Fruit fly (Drosophila melanogaster): ENCODE data around the gene eIF2D.
A peak's percentile ranks its signal among the peaks of the same experiment; 100 is the strongest.

eIF2D gene

dm6 chr3R:29124128-29124527 lies 27.5 kb downstream of the eIF2D start (continued):
- TF ChIP-seq CG17802 (tag; optimal IDR thresholded peaks at IDR 0.05) (peak; percentile 50), sens-2 (GFP tag; IDR thresholded peaks at IDR 0.05) (peak; percentile 47; the same call in 1 of the 2 replicates), wdn (GFP tag; IDR thresholded peaks at IDR 0.05) (peak; percentile 72), dimm (GFP tag; IDR thresholded peaks at IDR 0.05) (0 out of 2 replicates have a peak, but pooled peaks have one; percentile 28), shn (GFP tag; optimal IDR thresholded peaks at IDR 0.05) (peak; percentile 32), CG5953 (GFP tag; IDR thresholded peaks at IDR 0.05) (peak; percentile 41; the same call in 1 of the 2 replicates), D19B (GFP tag; optimal IDR thresholded peaks at IDR 0.05) (peak; percentile 22), CG14860 (GFP tag; IDR thresholded peaks at IDR 0.05; ENCODE audit: partially characterized antibody) (no peak), danr (GFP tag; IDR thresholded peaks at IDR 0.05) (no peak; the same call in 1 of the 2 replicates), CG17328 (GFP tag; IDR thresholded peaks at IDR 0.05) (peak; percentile 73), CG15601 (tag; optimal IDR thresholded peaks at IDR 0.05) (peak; percentile 19), aop (GFP tag; IDR thresholded peaks at IDR 0.05) (no peak), chn (GFP tag; optimal IDR thresholded peaks at IDR 0.05) (peak; percentile 36), YL-1 (GFP tag; optimal IDR thresholded peaks at IDR 0.05) (no peak), CG30431 (GFP tag; optimal IDR thresholded peaks at IDR 0.05) (peak; percentile 58), zen2 (GFP tag; IDR thresholded peaks at IDR 0.05; ENCODE audit: partially characterized antibody) (no peak), ems (GFP tag; optimal IDR thresholded peaks at IDR 0.05) (peak; percentile 49), CG11398 (GFP tag; optimal IDR thresholded peaks at IDR 0.05) (peak; percentile 34), usp (GFP tag; optimal IDR thresholded peaks at IDR 0.05) (no peak), lbe (GFP tag; optimal IDR thresholded peaks at IDR 0.05) (peak; percentile 59), CG6654 (GFP tag; optimal IDR thresholded peaks at IDR 0.05) (no peak), CG18476 (GFP tag; optimal IDR thresholded peaks at IDR 0.05) (no peak), CG15514 (GFP tag; optimal IDR thresholded peaks at IDR 0.05) (peak; percentile 20), tin (GFP tag; optimal IDR thresholded peaks at IDR 0.05) (peak; percentile 32), fru (optimal IDR thresholded peaks at IDR 0.05) (no peak), cato (GFP tag; optimal IDR thresholded peaks at IDR 0.05; ENCODE audit: borderline replicate concordance) (peak; percentile 42), ara (GFP tag; IDR thresholded peaks at IDR 0.05) (peak; percentile 82), sim (GFP tag; IDR thresholded peaks at IDR 0.05) (no peak), sqz (GFP tag; optimal IDR thresholded peaks at IDR 0.05) (no peak), ro (GFP tag; IDR thresholded peaks at IDR 0.05) (no peak), CG13894 (tag; optimal IDR thresholded peaks at IDR 0.05) (no peak), CHES-1-like (GFP tag; optimal IDR thresholded peaks at IDR 0.05) (peak; percentile 68), CG34376 (GFP tag; optimal IDR thresholded peaks at IDR 0.05) (no peak), CG10462 (GFP tag; optimal IDR thresholded peaks at IDR 0.05) (peak; percentile 14), inv (GFP tag; IDR thresholded peaks at IDR 0.05; ENCODE audit: partially characterized antibody) (no peak), yki (optimal IDR thresholded peaks at IDR 0.05) (no peak), Fer3 (tag; optimal IDR thresholded peaks at IDR 0.05) (peak; percentile 69), Rx (GFP tag; IDR thresholded peaks at IDR 0.05) (peak; percentile 56), crol (GFP tag; IDR thresholded peaks at IDR 0.05) (no peak), Abd-B (GFP tag; optimal IDR thresholded peaks at IDR 0.05) (peak; percentile 53), toy (GFP tag; IDR thresholded peaks at IDR 0.05) (no peak), CG8944 (GFP tag; optimal IDR thresholded peaks at IDR 0.05) (no peak), Atf-2 (GFP tag; optimal IDR thresholded peaks at IDR 0.05) (peak; percentile 29), slou (GFP tag; optimal IDR thresholded peaks at IDR 0.05) (peak; percentile 24), otp (GFP tag; IDR thresholded peaks at IDR 0.05) (peak; percentile 61; the same call in 1 of the 3 replicates), CG31365 (tag; optimal IDR thresholded peaks at IDR 0.05) (peak; percentile 89), CG2116 (GFP tag; optimal IDR thresholded peaks at IDR 0.05) (no peak), CG10274 (GFP tag; optimal IDR thresholded peaks at IDR 0.05) (peak; percentile 10), Fer2 (tag; optimal IDR thresholded peaks at IDR 0.05) (no peak), Bteb2 (GFP tag; optimal IDR thresholded peaks at IDR 0.05) (no peak), fd64A (GFP tag; optimal IDR thresholded peaks at IDR 0.05) (no peak), CG9727 (GFP tag; optimal IDR thresholded peaks at IDR 0.05) (peak; percentile 45)

Data from whole organism, embryonic.